Fruit fly (Drosophila melanogaster) whole organism, embryonic: ENCODE results near the gene Ae2.
A peak's percentile ranks its signal among the peaks of the same experiment; 100 is the strongest.

Source experiments
- CG11456 ChIP-seq: fragments of 200-800 bp; sonication (Bioruptor generic); IDR thresholded peaks from 3 replicates; pipeline ENCODE4 v1.3.6; 2022; ENCODE audit warnings: missing biosample characterization, missing genetic modification characterization
- CG12391 ChIP-seq: fragments of 200-800 bp; sonication (Bioruptor generic); optimal IDR thresholded peaks from 3 replicates; lab custom pipeline; 2018; ENCODE audit warnings: missing biosample characterization, mild to moderate bottlenecking, missing genetic modification characterization, moderate library complexity
- CG13287 ChIP-seq: fragments of 200-800 bp; sonication (Bioruptor generic); IDR thresholded peaks from 2 replicates; pipeline ENCODE4 v1.3.6; 2022; ENCODE audit warnings: missing biosample characterization, missing genetic modification characterization; ENCODE audit not compliant: partially characterized antibody
- CG14441 ChIP-seq: fragments of 200-800 bp; sonication (Bioruptor generic); IDR thresholded peaks from 2 replicates; pipeline ENCODE4 v1.3.6; 2022; ENCODE audit warnings: missing biosample characterization, missing genetic modification characterization
- CG14860 ChIP-seq: fragments of 200-800 bp; sonication (Bioruptor generic); IDR thresholded peaks from 3 replicates; pipeline ENCODE4 v1.3.6; 2022; ENCODE audit warnings: missing biosample characterization, missing genetic modification characterization; ENCODE audit not compliant: partially characterized antibody
- CG18262 ChIP-seq: fragments of 200-800 bp; optimal IDR thresholded peaks from 3 replicates; lab custom pipeline; 2019; ENCODE audit warnings: missing biosample characterization, mild to moderate bottlenecking, missing genetic modification characterization, moderate library complexity
- CG2120 ChIP-seq: fragments of 200-800 bp; sonication (Bioruptor generic); optimal IDR thresholded peaks from 3 replicates; lab custom pipeline; 2016; ENCODE audit warnings: missing biosample characterization, missing genetic modification characterization
- CG2129 ChIP-seq: fragments of 200-800 bp; sonication (Bioruptor generic); IDR thresholded peaks from 2 replicates; pipeline ENCODE4 v1.3.6; 2022; ENCODE audit warnings: missing biosample characterization, missing genetic modification characterization; ENCODE audit not compliant: partially characterized antibody
- CG2712 ChIP-seq: fragments of 200-800 bp; optimal IDR thresholded peaks from 3 replicates; lab custom pipeline; 2019; ENCODE audit warnings: missing biosample characterization, mild to moderate bottlenecking, missing genetic modification characterization, moderate library complexity
- CG30020 ChIP-seq: fragments of 200-800 bp; optimal IDR thresholded peaks from 2 replicates; lab custom pipeline; 2019; ENCODE audit warnings: missing biosample characterization, mild to moderate bottlenecking, missing genetic modification characterization, moderate library complexity
- CG4617 ChIP-seq: fragments of 200-800 bp; sonication (Bioruptor generic); optimal IDR thresholded peaks from 3 replicates; lab custom pipeline; 2016; ENCODE audit warnings: missing biosample characterization, missing genetic modification characterization, borderline replicate concordance
- CG4820 ChIP-seq: fragments of 200-800 bp; sonication (Bioruptor generic); optimal IDR thresholded peaks from 3 replicates; lab custom pipeline; 2016; ENCODE audit warnings: missing biosample characterization, missing genetic modification characterization
- CG6791 ChIP-seq: fragments of 200-800 bp; sonication (Bioruptor generic); IDR thresholded peaks from 3 replicates; pipeline ENCODE4 v1.3.6; 2022; ENCODE audit warnings: missing biosample characterization, missing genetic modification characterization; ENCODE audit not compliant: partially characterized antibody
- CG7839 ChIP-seq: fragments of 200-800 bp; sonication (Bioruptor generic); optimal IDR thresholded peaks from 3 replicates; lab custom pipeline; 2018; ENCODE audit warnings: missing biosample characterization, mild to moderate bottlenecking, missing genetic modification characterization, moderate library complexity
- CG8944 ChIP-seq: fragments of 200-800 bp; sonication (Bioruptor generic); optimal IDR thresholded peaks from 3 replicates; lab custom pipeline; 2016; ENCODE audit warnings: missing biosample characterization, missing genetic modification characterization
- CG9797 ChIP-seq: fragments of 200-800 bp; sonication (Bioruptor generic); optimal IDR thresholded peaks from 3 replicates; lab custom pipeline; 2018; ENCODE audit warnings: missing biosample characterization, mild to moderate bottlenecking, missing genetic modification characterization
- CG9932 ChIP-seq: fragments of 200-800 bp; sonication (Bioruptor generic); IDR thresholded peaks from 2 replicates; pipeline ENCODE4 v1.3.6; 2022; ENCODE audit warnings: missing biosample characterization, missing genetic modification characterization
- CHES-1-like ChIP-seq: fragments of 200-800 bp; sonication (Bioruptor generic); optimal IDR thresholded peaks from 2 replicates; lab custom pipeline; 2016; ENCODE audit warnings: missing biosample characterization, missing genetic modification characterization
- Dp ChIP-seq: fragments of 200-800 bp; sonication (Bioruptor generic); optimal IDR thresholded peaks from 2 replicates; lab custom pipeline; 2018; ENCODE audit warnings: missing biosample characterization, mild to moderate bottlenecking, missing genetic modification characterization, moderate library complexity
- Dref ChIP-seq: fragments of 200-800 bp; sonication (Bioruptor generic); IDR thresholded peaks from 2 replicates; pipeline ENCODE4 v1.3.6; 2022; ENCODE audit warnings: missing biosample characterization, missing genetic modification characterization
- Elba2 ChIP-seq: fragments of 200-800 bp; sonication (Bioruptor generic); optimal IDR thresholded peaks from 3 replicates; lab custom pipeline; 2016; ENCODE audit warnings: missing biosample characterization, missing genetic modification characterization
- Ets97D ChIP-seq: fragments of 200-800 bp; sonication (Bioruptor generic); optimal IDR thresholded peaks from 3 replicates; lab custom pipeline; 2016; ENCODE audit warnings: missing biosample characterization, missing genetic modification characterization
- MBD-R2 ChIP-seq: fragments of 200-800 bp; sonication (Bioruptor generic); IDR thresholded peaks from 2 replicates; pipeline ENCODE4 v1.3.6; 2022; ENCODE audit warnings: missing biosample characterization, missing genetic modification characterization
- Pdp1 ChIP-seq, 2 experiments: fragments of 200-800 bp; sonication (Bioruptor generic); optimal IDR thresholded peaks; 3 replicates each; lab custom pipeline; 2016; ENCODE audit warnings: missing biosample characterization in 2 of 2, missing genetic modification characterization in 2 of 2, mild to moderate bottlenecking in 1 of 2, moderate library complexity in 1 of 2
- Sry-δ ChIP-seq: fragments of 200-800 bp; sonication (Bioruptor generic); optimal IDR thresholded peaks from 2 replicates; lab custom pipeline; 2016; ENCODE audit warnings: missing biosample characterization, missing genetic modification characterization
- Taf1 ChIP-seq: fragments of 200-800 bp; sonication (Bioruptor generic); IDR thresholded peaks from 2 replicates; pipeline ENCODE4 v1.3.6; 2022; ENCODE audit warnings: missing biosample characterization, missing genetic modification characterization
- YL-1 ChIP-seq: fragments of 200-800 bp; sonication (Bioruptor generic); optimal IDR thresholded peaks from 3 replicates; lab custom pipeline; 2017; ENCODE audit warnings: missing biosample characterization, mild to moderate bottlenecking, missing genetic modification characterization
- amos ChIP-seq: fragments of 200-800 bp; sonication (Bioruptor generic); IDR thresholded peaks from 2 replicates; pipeline ENCODE4 v1.3.6; 2022; ENCODE audit warnings: missing biosample characterization, missing genetic modification characterization; ENCODE audit not compliant: partially characterized antibody
- ato ChIP-seq: fragments of 200-800 bp; sonication (Bioruptor generic); IDR thresholded peaks from 2 replicates; pipeline ENCODE4 v1.3.6; 2022; ENCODE audit warnings: missing biosample characterization, missing genetic modification characterization; ENCODE audit not compliant: partially characterized antibody
- bbx ChIP-seq: fragments of 200-800 bp; sonication (Bioruptor generic); IDR thresholded peaks from 2 replicates; pipeline ENCODE4 v1.3.6; 2022; ENCODE audit warnings: missing biosample characterization, missing genetic modification characterization; ENCODE audit not compliant: partially characterized antibody
- chn ChIP-seq: fragments of 200-800 bp; sonication (Bioruptor generic); optimal IDR thresholded peaks from 2 replicates; lab custom pipeline; 2016; ENCODE audit warnings: missing biosample characterization, missing genetic modification characterization
- dimm ChIP-seq: fragments of 200-800 bp; sonication (Bioruptor generic); IDR thresholded peaks from 2 replicates; pipeline ENCODE4 v1.3.6; 2022; ENCODE audit warnings: missing biosample characterization, missing genetic modification characterization
- fd96Cb ChIP-seq: fragments of 200-800 bp; sonication (Bioruptor generic); optimal IDR thresholded peaks from 2 replicates; lab custom pipeline; 2018; ENCODE audit warnings: missing biosample characterization, mild to moderate bottlenecking, missing genetic modification characterization, moderate library complexity
- gcm2 ChIP-seq: fragments of 200-800 bp; sonication (Bioruptor generic); optimal IDR thresholded peaks from 2 replicates; lab custom pipeline; 2016; ENCODE audit warnings: missing biosample characterization, missing genetic modification characterization
- grau ChIP-seq: fragments of 200-800 bp; optimal IDR thresholded peaks from 3 replicates; lab custom pipeline; 2019; ENCODE audit warnings: missing biosample characterization, mild to moderate bottlenecking, missing genetic modification characterization, moderate library complexity
- hb ChIP-seq: fragments of 200-800 bp; sonication (Bioruptor generic); IDR thresholded peaks from 3 replicates; pipeline ENCODE4 v1.3.6; 2022; ENCODE audit warnings: missing biosample characterization, missing genetic modification characterization; ENCODE audit not compliant: partially characterized antibody
- hbn ChIP-seq: fragments of 200-800 bp; sonication (Bioruptor generic); IDR thresholded peaks from 2 replicates; pipeline ENCODE4 v1.3.6; 2022; ENCODE audit warnings: missing biosample characterization, missing genetic modification characterization; ENCODE audit not compliant: partially characterized antibody
- insv ChIP-seq, 2 experiments: fragments of 200-800 bp; sonication (Bioruptor generic); optimal IDR thresholded peaks; 3 replicates each; lab custom pipeline; 2016 to 2018; ENCODE audit warnings: missing biosample characterization in 2 of 2, missing genetic modification characterization in 2 of 2
- kah ChIP-seq: fragments of 200-800 bp; sonication (Bioruptor generic); optimal IDR thresholded peaks from 2 replicates; lab custom pipeline; 2018; ENCODE audit warnings: missing biosample characterization, mild to moderate bottlenecking, missing genetic modification characterization
- lilli ChIP-seq: fragments of 200-800 bp; sonication (Bioruptor generic); optimal IDR thresholded peaks from 3 replicates; lab custom pipeline; 2016; ENCODE audit warnings: missing biosample characterization, missing genetic modification characterization
- nerfin-2 ChIP-seq: fragments of 200-800 bp; sonication (Bioruptor generic); IDR thresholded peaks from 2 replicates; pipeline ENCODE4 v1.3.6; 2022; ENCODE audit warnings: missing biosample characterization, missing genetic modification characterization; ENCODE audit not compliant: partially characterized antibody
- nmo ChIP-seq: fragments of 200-800 bp; sonication (Bioruptor generic); optimal IDR thresholded peaks from 2 replicates; lab custom pipeline; 2018; ENCODE audit warnings: missing biosample characterization, mild to moderate bottlenecking, missing genetic modification characterization, moderate library complexity
- org-1 ChIP-seq: fragments of 200-800 bp; sonication (Bioruptor generic); optimal IDR thresholded peaks from 2 replicates; lab custom pipeline; 2017; ENCODE audit warnings: missing biosample characterization, missing genetic modification characterization
- sens ChIP-seq: fragments of 200-800 bp; sonication (Bioruptor generic); peaks from one replicate; lab custom pipeline; 2016; ENCODE audit warnings: missing biosample characterization, missing genetic modification characterization
- seq ChIP-seq: fragments of 200-800 bp; sonication (Bioruptor generic); IDR thresholded peaks from 2 replicates; pipeline ENCODE4 v1.3.6; 2022; ENCODE audit warnings: missing biosample characterization, missing genetic modification characterization
- sna ChIP-seq: fragments of 200-800 bp; sonication (Bioruptor generic); IDR thresholded peaks from 2 replicates; pipeline ENCODE4 v1.3.6; 2022; ENCODE audit warnings: missing biosample characterization, missing genetic modification characterization; ENCODE audit not compliant: partially characterized antibody
- sug ChIP-seq: fragments of 200-800 bp; optimal IDR thresholded peaks from 2 replicates; lab custom pipeline; 2019; ENCODE audit warnings: missing biosample characterization, mild to moderate bottlenecking, missing genetic modification characterization, moderate library complexity
- tna ChIP-seq: fragments of 200-800 bp; sonication (Bioruptor generic); IDR thresholded peaks from 2 replicates; pipeline ENCODE4 v1.3.6; 2022; ENCODE audit warnings: missing biosample characterization, missing genetic modification characterization; ENCODE audit not compliant: partially characterized antibody
- vnd ChIP-seq: fragments of 200-800 bp; sonication (Bioruptor generic); IDR thresholded peaks from 3 replicates; pipeline ENCODE4 v1.3.6; 2022; ENCODE audit warnings: missing biosample characterization, missing genetic modification characterization; ENCODE audit not compliant: partially characterized antibody

Gene Ae2

dm6 chr3L:9726707-9727106, 36.6 kb upstream of the Ae2 start, which contains the start of gene Naa60 (continued):
- peak; percentile 88 for TF ChIP-seq CG6791 (GFP tag; lab: Robert Waterston, UW)
- TF ChIP-seq sna (GFP tag; lab: Robert Waterston, UW), result peak; percentile 78
- no peak for TF ChIP-seq fd96Cb
- TF ChIP-seq Dref (GFP tag; lab: Robert Waterston, UW), result peak; percentile 73
- TF ChIP-seq CG30020 (tag; lab: Kevin White, UChicago), result peak; percentile 8
- TF ChIP-seq CG4617 (GFP tag; lab: Kevin White, UChicago), result peak; percentile 85
- TF ChIP-seq Pdp1 (GFP tag; optimal IDR thresholded peaks at IDR 0.05; lab: Kevin White, UChicago), result peak in 1 of 2 experiments; percentile 24
- peak; percentile 93 for TF ChIP-seq CG13287 (GFP tag; lab: Robert Waterston, UW)
- TF ChIP-seq insv (GFP tag; optimal IDR thresholded peaks at IDR 0.05; lab: Kevin White, UChicago), result peak in 1 of 2 experiments; percentile 94
- peak; percentile 39 for TF ChIP-seq nmo (GFP tag; lab: Kevin White, UChicago)
- peak; percentile 67; the same call in 1 of the 2 replicates for TF ChIP-seq nerfin-2 (GFP tag; lab: Robert Waterston, UW)
- TF ChIP-seq tna, result peak; percentile 74
- peak; percentile 51; the same call in 1 of the 2 replicates for TF ChIP-seq CG9932
- TF ChIP-seq CG2129, result peak; percentile 74
- peak; percentile 15 for TF ChIP-seq Elba2 (GFP tag; lab: Kevin White, UChicago)
- TF ChIP-seq hb (GFP tag; lab: Robert Waterston, UW), result peak; percentile 70; the same call in 2 of the 3 replicates
- peak; percentile 90 for TF ChIP-seq bbx (GFP tag; lab: Robert Waterston, UW)
- TF ChIP-seq CG2712 (tag; lab: Kevin White, UChicago), result peak; percentile 61
- TF ChIP-seq Taf1 (GFP tag; lab: Robert Waterston, UW), result no peak
- peak; percentile 82 for TF ChIP-seq CG14860
- peak; percentile 59; the same call in 1 of the 2 replicates for TF ChIP-seq ato
- TF ChIP-seq dimm (GFP tag; lab: Robert Waterston, UW), result no peak
- peak; percentile 24 for TF ChIP-seq grau (tag; lab: Kevin White, UChicago)
- no peak for TF ChIP-seq CG14441
- no peak for TF ChIP-seq org-1 (GFP tag; lab: Kevin White, UChicago)
- no peak for TF ChIP-seq CG11456 (GFP tag; lab: Robert Waterston, UW)
- TF ChIP-seq CG4820, result no peak
- TF ChIP-seq sens (GFP tag; lab: Kevin White, UChicago), result peak; percentile 49
- TF ChIP-seq CG7839 (tag; lab: Kevin White, UChicago), result no peak
- TF ChIP-seq Ets97D, result peak; percentile 0
- peak; percentile 90 for TF ChIP-seq hbn (GFP tag; lab: Robert Waterston, UW)
- TF ChIP-seq seq (GFP tag; lab: Robert Waterston, UW), result no peak
- no peak for TF ChIP-seq gcm2 (GFP tag; lab: Kevin White, UChicago)
- peak; percentile 94 for TF ChIP-seq kah
- peak; percentile 27 for TF ChIP-seq lilli
- peak; percentile 74 for TF ChIP-seq Dp (GFP tag; lab: Kevin White, UChicago)
- TF ChIP-seq sug (tag; lab: Kevin White, UChicago), result peak; percentile 38
- no peak for TF ChIP-seq CG8944
- TF ChIP-seq CG9797 (GFP tag; lab: Kevin White, UChicago), result peak; percentile 71
- peak; percentile 33 for TF ChIP-seq CG12391 (tag; lab: Kevin White, UChicago)
- TF ChIP-seq YL-1, result peak; percentile 63
- TF ChIP-seq CG18262, result no peak
- TF ChIP-seq CG2120, result peak; percentile 22
- TF ChIP-seq CHES-1-like, result peak; percentile 1
- peak; percentile 27 for TF ChIP-seq chn (GFP tag; lab: Kevin White, UChicago)
- peak; percentile 85 for TF ChIP-seq Sry-δ
- peak; percentile 62 for TF ChIP-seq vnd (GFP tag; lab: Robert Waterston, UW)
- TF ChIP-seq amos (GFP tag; lab: Robert Waterston, UW), result peak; percentile 93
- TF ChIP-seq MBD-R2 (GFP tag; lab: Robert Waterston, UW), result peak; percentile 85
